Fruit fly (Drosophila melanogaster) Kc167 (cell line): ENCODE data around the gene Ilp7.

Experiments used
- Myc ChIP-seq: fragments of >200 bp; optimal IDR thresholded peaks from 2 replicates; lab custom pipeline; 2017; ENCODE audit warnings: missing external identifiers
- Sin3A ChIP-seq: fragments of >200 bp; optimal IDR thresholded peaks from 2 replicates; lab custom pipeline; 2018; ENCODE audit warnings: missing external identifiers
- h ChIP-seq: fragments of >200 bp; optimal IDR thresholded peaks from 3 replicates; lab custom pipeline; 2018; ENCODE audit warnings: missing external identifiers
- insv ChIP-seq: fragments of >200 bp; optimal IDR thresholded peaks from 3 replicates; lab custom pipeline; 2018; ENCODE audit warnings: missing external identifiers
- psq ChIP-seq: fragments of >200 bp; optimal IDR thresholded peaks from 2 replicates; lab custom pipeline; 2017; ENCODE audit warnings: missing external identifiers
- ttk ChIP-seq: sonication (Bioruptor generic); optimal IDR thresholded peaks from 2 replicates; lab custom pipeline; 2017; ENCODE audit warnings: missing external identifiers

Ilp7 gene

dm6 chrX:3679921-3680702 lies 12.7 kb downstream of the Ilp7 start:
- TF ChIP-seq Sin3A (lab: Kevin White, UChicago), result no peak
- TF ChIP-seq psq (lab: Kevin White, UChicago), result no peak
- no peak for TF ChIP-seq Myc (lab: Kevin White, UChicago)
- no peak for TF ChIP-seq insv (lab: Kevin White, UChicago)
- no peak for TF ChIP-seq ttk (lab: Kevin White, UChicago)
- TF ChIP-seq h (lab: Kevin White, UChicago), result no peak

dm6 chrX:3680703-3681270 lies 13.4 kb downstream of the Ilp7 start:
- TF ChIP-seq insv (lab: Kevin White, UChicago) (no peak), psq (lab: Kevin White, UChicago) (no peak), Sin3A (lab: Kevin White, UChicago) (no peak), ttk (lab: Kevin White, UChicago) (no peak), Myc (lab: Kevin White, UChicago) (no peak), h (lab: Kevin White, UChicago) (no peak)

- TF ChIP-seq psq (lab: Kevin White, UChicago), result no peak
- TF ChIP-seq Myc (lab: Kevin White, UChicago), result no peak
- TF ChIP-seq Sin3A (lab: Kevin White, UChicago), result no peak
- no peak for TF ChIP-seq insv (lab: Kevin White, UChicago)
- TF ChIP-seq ttk (lab: Kevin White, UChicago), result no peak
- TF ChIP-seq h (lab: Kevin White, UChicago), result no peak
Observed at dm6 chrX:3681729-3682482, 14.5 kb downstream of the Ilp7 start.

- TF ChIP-seq ttk (lab: Kevin White, UChicago), result no peak
- no peak for TF ChIP-seq h (lab: Kevin White, UChicago)
- TF ChIP-seq Sin3A (lab: Kevin White, UChicago), result no peak
- no peak for TF ChIP-seq insv (lab: Kevin White, UChicago)
- TF ChIP-seq psq (lab: Kevin White, UChicago), result no peak
Observed at dm6 chrX:3682483-3682813, 15.0 kb downstream of the Ilp7 start.

- no peak for TF ChIP-seq h (lab: Kevin White, UChicago)
- no peak for TF ChIP-seq insv (lab: Kevin White, UChicago)
- no peak for TF ChIP-seq Myc (lab: Kevin White, UChicago)
- no peak for TF ChIP-seq psq (lab: Kevin White, UChicago)
- TF ChIP-seq ttk (lab: Kevin White, UChicago), result no peak
- TF ChIP-seq Sin3A (lab: Kevin White, UChicago), result no peak
Observed at dm6 chrX:3684809-3685533, 17.6 kb downstream of the Ilp7 start.

dm6 chrX:3685534-3685922 lies 18.1 kb downstream of the Ilp7 start:
- TF ChIP-seq insv (lab: Kevin White, UChicago) (no peak), psq (lab: Kevin White, UChicago) (no peak), ttk (lab: Kevin White, UChicago) (no peak), h (lab: Kevin White, UChicago) (no peak), Myc (lab: Kevin White, UChicago) (no peak), Sin3A (lab: Kevin White, UChicago) (no peak)

dm6 chrX:3686469-3687410 lies 19.3 kb downstream of the Ilp7 start:
- no peak for TF ChIP-seq psq (lab: Kevin White, UChicago)
- no peak for TF ChIP-seq ttk (lab: Kevin White, UChicago)
- TF ChIP-seq h (lab: Kevin White, UChicago), result no peak
- TF ChIP-seq Myc (lab: Kevin White, UChicago), result no peak
- no peak for TF ChIP-seq insv (lab: Kevin White, UChicago)
- TF ChIP-seq Sin3A (lab: Kevin White, UChicago), result no peak

dm6 chrX:3687837-3688375 lies 20.5 kb downstream of the Ilp7 start:
- TF ChIP-seq Sin3A (lab: Kevin White, UChicago) (no peak), h (lab: Kevin White, UChicago) (no peak), Myc (lab: Kevin White, UChicago) (no peak)

dm6 chrX:3688576-3688975 lies 21.2 kb downstream of the Ilp7 start:
- no peak for TF ChIP-seq Sin3A (lab: Kevin White, UChicago)
- no peak for TF ChIP-seq h (lab: Kevin White, UChicago)
- TF ChIP-seq Myc (lab: Kevin White, UChicago), result no peak
- TF ChIP-seq psq (lab: Kevin White, UChicago), result no peak
- no peak for TF ChIP-seq insv (lab: Kevin White, UChicago)
- no peak for TF ChIP-seq ttk (lab: Kevin White, UChicago)

dm6 chrX:3689079-3689478 lies 21.7 kb downstream of the Ilp7 start:
- TF ChIP-seq ttk (lab: Kevin White, UChicago), result no peak
- no peak for TF ChIP-seq Myc (lab: Kevin White, UChicago)
